Worm (Caenorhabditis elegans) whole organism, L1 larva: ENCODE measurements around the gene Y17G9A.3.

Experiments used
- C04F5.9 ChIP-seq: sonication (generic microtip); optimal IDR thresholded peaks from 2 replicates; lab custom pipeline; 2016; ENCODE audit warnings: missing genetic modification characterization, missing compliant biosample characterization
- C16A3.4 ChIP-seq: fragments of 150-350 bp; optimal IDR thresholded peaks from 2 replicates; lab custom pipeline; 2014; ENCODE audit warnings: missing biosample characterization, missing genetic modification characterization
- Y116A8C.19 ChIP-seq: sonication (generic microtip); optimal IDR thresholded peaks from 2 replicates; lab custom pipeline; 2016; ENCODE audit warnings: missing compliant biosample characterization, missing genetic modification characterization, borderline replicate concordance
- aha-1 ChIP-seq: fragments of 150-350 bp; optimal IDR thresholded peaks from 2 replicates; lab custom pipeline; 2014; ENCODE audit warnings: missing biosample characterization, missing genetic modification characterization
- aly-2 ChIP-seq: fragments of 150-350 bp; optimal IDR thresholded peaks from 2 replicates; lab custom pipeline; 2014; ENCODE audit warnings: missing biosample characterization, missing genetic modification characterization
- ama-1 ChIP-seq: fragments of 150-350 bp; optimal IDR thresholded peaks from 2 replicates; lab custom pipeline; 2014
- blmp-1 ChIP-seq: fragments of 150-350 bp; optimal IDR thresholded peaks from 2 replicates; lab custom pipeline; 2014; ENCODE audit warnings: missing biosample characterization, missing genetic modification characterization
- ceh-88 ChIP-seq: fragments of 200-800 bp; sonication (Bioruptor generic); IDR thresholded peaks from 2 replicates; pipeline ENCODE4 v1.3.6; 2022; ENCODE audit warnings: missing genetic modification characterization, missing compliant biosample characterization
- ceh-90 ChIP-seq: sonication (generic microtip); optimal IDR thresholded peaks from 2 replicates; lab custom pipeline; 2016; ENCODE audit warnings: missing genetic modification characterization, missing compliant biosample characterization
- ces-1 ChIP-seq: fragments of 150-350 bp; optimal IDR thresholded peaks from 2 replicates; lab custom pipeline; 2014; ENCODE audit warnings: missing biosample characterization, missing genetic modification reagents, missing genetic modification characterization
- dsc-1 ChIP-seq: sonication (generic microtip); optimal IDR thresholded peaks from 2 replicates; lab custom pipeline; 2016; ENCODE audit warnings: mild to moderate bottlenecking, missing genetic modification characterization, missing compliant biosample characterization
- efl-3 ChIP-seq: fragments of 200-800 bp; sonication (Bioruptor generic); optimal IDR thresholded peaks from 2 replicates; lab custom pipeline; 2018; ENCODE audit warnings: mild to moderate bottlenecking, missing genetic modification characterization, missing compliant biosample characterization
- egl-27 ChIP-seq, 2 experiments: fragments of 150-350 bp in 1 of 2; sonication (generic microtip); optimal IDR thresholded peaks; 3 replicates each; lab custom pipeline; 2017 to 2018; ENCODE audit warnings: missing biosample characterization in 2 of 2, missing genetic modification characterization in 2 of 2, missing genetic modification reagents in 2 of 2
- elt-2 ChIP-seq: sonication (generic microtip); optimal IDR thresholded peaks from 2 replicates; lab custom pipeline; 2016; ENCODE audit warnings: missing genetic modification characterization, mild to moderate bottlenecking, inconsistent platforms, missing compliant biosample characterization, missing genetic modification reagents
- elt-3 ChIP-seq, 6 experiments: fragments of 150-350 bp in 1 of 6; sonication (generic microtip); optimal IDR thresholded peaks; 2 replicates each; lab custom pipeline; 2017 to 2018; ENCODE audit warnings: missing biosample characterization in 6 of 6, missing genetic modification characterization in 6 of 6, inconsistent platforms in 1 of 6
- fkh-8 ChIP-seq: sonication (generic microtip); optimal IDR thresholded peaks from 2 replicates; lab custom pipeline; 2016; ENCODE audit warnings: mild to moderate bottlenecking, missing genetic modification characterization, missing compliant biosample characterization
- grh-1 ChIP-seq: fragments of 200-800 bp; sonication (Bioruptor generic); IDR thresholded peaks from 2 replicates; pipeline ENCODE4 v1.3.6; 2022; ENCODE audit warnings: missing genetic modification reagents, missing genetic modification characterization, missing compliant biosample characterization
- hlh-17 ChIP-seq: fragments of 200-800 bp; sonication (Bioruptor generic); optimal IDR thresholded peaks from 2 replicates; lab custom pipeline; 2018; ENCODE audit warnings: missing genetic modification characterization, mild to moderate bottlenecking, missing compliant biosample characterization, moderate library complexity, borderline replicate concordance
- hpl-2 ChIP-seq: fragments of 150-350 bp; optimal IDR thresholded peaks from 2 replicates; lab custom pipeline; 2014; ENCODE audit warnings: missing biosample characterization, missing genetic modification reagents, missing genetic modification characterization
- irx-1 ChIP-seq: sonication (generic microtip); optimal IDR thresholded peaks from 2 replicates; lab custom pipeline; 2016; ENCODE audit warnings: missing genetic modification characterization, missing compliant biosample characterization
- jun-1 ChIP-seq: fragments of 150-350 bp; optimal IDR thresholded peaks from 2 replicates; lab custom pipeline; 2014; ENCODE audit warnings: missing biosample characterization, missing genetic modification reagents, missing genetic modification characterization
- lin-14 ChIP-seq: fragments of 200-800 bp; sonication (Bioruptor generic); optimal IDR thresholded peaks from 2 replicates; lab custom pipeline; 2018; ENCODE audit warnings: mild to moderate bottlenecking, missing genetic modification characterization, moderate library complexity, missing compliant biosample characterization
- lsy-2 ChIP-seq, 2 experiments: fragments of 150-350 bp; optimal IDR thresholded peaks; 2 replicates each; lab custom pipeline; 2014; ENCODE audit warnings: missing biosample characterization in 2 of 2, missing genetic modification characterization in 2 of 2
- mab-9 ChIP-seq: fragments of 200-800 bp; sonication (Bioruptor generic); IDR thresholded peaks from 2 replicates; pipeline ENCODE4 v1.3.6; 2022; ENCODE audit warnings: missing genetic modification reagents, missing genetic modification characterization, missing compliant biosample characterization
- mef-2 ChIP-seq: fragments of 150-350 bp; optimal IDR thresholded peaks from 2 replicates; lab custom pipeline; 2014; ENCODE audit warnings: missing biosample characterization, missing genetic modification characterization
- mep-1 ChIP-seq: fragments of 150-350 bp; optimal IDR thresholded peaks from 2 replicates; lab custom pipeline; 2014; ENCODE audit warnings: missing biosample characterization, missing genetic modification characterization
- nhr-20 ChIP-seq: sonication (generic microtip); optimal IDR thresholded peaks from 2 replicates; lab custom pipeline; 2016; ENCODE audit warnings: mild to moderate bottlenecking, missing genetic modification characterization, missing compliant biosample characterization
- nhr-237 ChIP-seq: fragments of 150-350 bp; optimal IDR thresholded peaks from 2 replicates; lab custom pipeline; 2014; ENCODE audit warnings: missing biosample characterization, missing genetic modification characterization
- nhr-47 ChIP-seq: sonication (generic microtip); optimal IDR thresholded peaks from 2 replicates; lab custom pipeline; 2016; ENCODE audit warnings: mild to moderate bottlenecking, missing genetic modification characterization, moderate library complexity, missing compliant biosample characterization
- nhr-76 ChIP-seq: sonication (generic microtip); optimal IDR thresholded peaks from 2 replicates; lab custom pipeline; 2017; ENCODE audit warnings: missing biosample characterization, missing genetic modification characterization
- nhr-84 ChIP-seq: sonication (generic microtip); optimal IDR thresholded peaks from 2 replicates; lab custom pipeline; 2017; ENCODE audit warnings: missing biosample characterization, missing genetic modification characterization
- nhr-90 ChIP-seq: sonication (generic microtip); optimal IDR thresholded peaks from 2 replicates; lab custom pipeline; 2016; ENCODE audit warnings: mild to moderate bottlenecking, missing genetic modification characterization, missing compliant biosample characterization; ENCODE audit not compliant: poor library complexity
- pag-3 ChIP-seq: sonication (generic microtip); optimal IDR thresholded peaks from 2 replicates; lab custom pipeline; 2017; ENCODE audit warnings: missing genetic modification characterization, mild to moderate bottlenecking, missing compliant biosample characterization, antibody characterized with exemption, borderline replicate concordance; ENCODE audit not compliant: insufficient read depth
- skn-1 ChIP-seq: fragments of 150-350 bp; optimal IDR thresholded peaks from 2 replicates; lab custom pipeline; 2014; ENCODE audit warnings: missing biosample characterization, missing genetic modification characterization
- sup-37 ChIP-seq: fragments of 200-800 bp; sonication (Bioruptor generic); optimal IDR thresholded peaks from 2 replicates; lab custom pipeline; 2018; ENCODE audit warnings: mild to moderate bottlenecking, missing genetic modification characterization, missing compliant biosample characterization
- swsn-7 ChIP-seq: sonication (generic microtip); optimal IDR thresholded peaks from 2 replicates; lab custom pipeline; 2016; ENCODE audit warnings: missing genetic modification characterization, missing compliant biosample characterization
- unc-130 ChIP-seq: fragments of 150-350 bp; optimal IDR thresholded peaks from 2 replicates; lab custom pipeline; 2017; ENCODE audit warnings: missing biosample characterization, missing genetic modification characterization, inconsistent platforms
- unc-62 ChIP-seq: fragments of 150-350 bp; optimal IDR thresholded peaks from 2 replicates; lab custom pipeline; 2014; ENCODE audit warnings: missing biosample characterization, missing genetic modification reagents, missing genetic modification characterization
- vab-15 ChIP-seq: sonication (generic microtip); optimal IDR thresholded peaks from 2 replicates; lab custom pipeline; 2017; ENCODE audit warnings: missing genotype, mild to moderate bottlenecking, missing genetic modification characterization, missing compliant biosample characterization
- xbp-1 ChIP-seq: sonication (generic microtip); optimal IDR thresholded peaks from 2 replicates; lab custom pipeline; 2016; ENCODE audit warnings: missing genetic modification characterization, missing compliant biosample characterization
- zip-4 ChIP-seq: fragments of 200-800 bp; sonication (Bioruptor generic); optimal IDR thresholded peaks from 2 replicates; lab custom pipeline; 2018; ENCODE audit warnings: mild to moderate bottlenecking, missing genetic modification characterization, moderate library complexity, missing compliant biosample characterization
- ztf-11 ChIP-seq, 2 experiments: sonication (generic microtip); optimal IDR thresholded peaks; 2 replicates each; lab custom pipeline; 2016 to 2017; ENCODE audit warnings: missing genetic modification characterization in 2 of 2, missing biosample characterization in 1 of 2, missing compliant biosample characterization in 1 of 2

Y17G9A.3 gene

DNA sequence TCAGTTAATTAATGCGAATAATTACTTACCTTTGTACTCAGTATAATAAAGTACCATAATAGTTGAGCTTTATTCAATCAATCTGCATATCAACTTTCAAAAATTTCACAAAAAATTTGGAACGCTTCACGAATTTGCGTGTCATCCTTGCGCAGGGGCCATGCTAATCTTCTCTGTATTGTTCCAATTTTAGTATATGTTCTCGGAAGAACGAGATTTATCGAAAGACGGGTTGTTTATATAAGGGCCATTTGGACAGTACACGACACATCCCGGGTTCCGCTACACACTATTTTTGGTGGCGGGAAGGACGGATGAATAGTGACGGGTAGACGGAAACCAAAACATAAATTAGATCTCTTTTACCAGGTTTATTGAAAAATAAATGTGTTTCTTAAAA, 6.1 kb upstream of the Y17G9A.3 start (continued):
- TF ChIP-seq hlh-17 (GFP tag; lab: Kevin White, UChicago) (no peak), elt-2 (tag; lab: Kevin White, UChicago) (no peak), unc-62 (GFP tag; lab: Kevin White, UChicago) (no peak)

DNA sequence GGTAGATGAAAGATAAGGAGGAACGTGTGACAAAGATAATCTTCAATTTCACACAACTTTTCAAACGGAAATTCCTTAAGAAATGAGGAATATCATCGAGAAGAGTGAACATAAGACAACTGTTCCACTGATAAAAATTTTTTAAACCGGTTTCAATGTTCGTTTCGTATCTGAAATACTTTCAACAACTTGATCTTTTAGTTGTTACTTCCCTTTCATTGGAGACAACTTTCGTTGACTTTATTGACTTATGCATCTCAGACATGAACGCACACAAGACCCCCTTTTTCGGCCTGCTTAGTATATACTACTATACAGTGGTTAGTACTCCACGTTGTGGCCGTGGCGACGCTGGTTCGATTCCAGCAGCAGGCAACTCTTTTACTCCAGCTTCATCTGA, 3.0 kb upstream of the Y17G9A.3 start, which contains the start of the genes Y17G9A.4 and str-173:
Y17G9A.4 (minus strand) TSS at position 101 of the 400 bp plus-strand sequence.
str-173 (plus strand) TSS at position 325 of the 400 bp plus-strand sequence.
- TF ChIP-seq efl-3 (GFP tag; lab: Kevin White, UChicago) (no peak), aly-2 (no peak), elt-2 (tag; lab: Kevin White, UChicago) (no peak), ceh-88 (GFP tag; lab: Robert Waterston, UW) (no peak), ztf-11 (tag; optimal IDR thresholded peaks at IDR 0.05; lab: Kevin White, UChicago) (no peak), xbp-1 (tag; lab: Kevin White, UChicago) (no peak), nhr-90 (tag; lab: Kevin White, UChicago) (no peak), blmp-1 (no peak), zip-4 (GFP tag; lab: Kevin White, UChicago) (no peak), vab-15 (tag; lab: Kevin White, UChicago) (no peak), ama-1 (lab: Kevin White, UChicago) (no peak), irx-1 (tag; lab: Kevin White, UChicago) (no peak), hpl-2 (no peak), lin-14 (no peak)

DNA sequence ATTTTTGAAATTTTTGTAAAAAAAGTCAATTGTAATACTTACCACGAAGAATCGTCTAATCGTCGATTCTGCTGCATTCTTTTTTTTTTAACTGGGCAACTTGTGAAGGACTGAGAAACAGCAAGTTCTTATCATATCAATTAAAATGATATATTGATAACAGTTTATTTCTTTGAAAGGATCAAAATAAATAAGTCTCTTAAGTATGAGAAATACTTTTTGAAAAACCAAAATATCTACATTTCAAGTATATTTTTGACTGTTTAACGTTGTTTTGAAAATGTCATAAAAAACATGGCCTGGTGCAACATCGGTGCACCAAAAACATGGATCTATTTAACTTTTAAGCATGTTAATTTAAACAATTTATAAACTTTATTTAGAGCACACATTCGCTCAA, 2.3 kb downstream of the Y17G9A.3 start, which contains the start of gene Y17G9A.2:
Y17G9A.2 (minus strand) TSS at position 101 of the 400 bp plus-strand sequence.
- TF ChIP-seq pag-3 (tag; lab: Kevin White, UChicago) (no peak), elt-3 (tag; optimal IDR thresholded peaks at IDR 0.05; lab: Kevin White, UChicago) (peak in 1 of 6 experiments; percentile 21)
- TF ChIP-seq, all 84 proteins: peak for 1

DNA sequence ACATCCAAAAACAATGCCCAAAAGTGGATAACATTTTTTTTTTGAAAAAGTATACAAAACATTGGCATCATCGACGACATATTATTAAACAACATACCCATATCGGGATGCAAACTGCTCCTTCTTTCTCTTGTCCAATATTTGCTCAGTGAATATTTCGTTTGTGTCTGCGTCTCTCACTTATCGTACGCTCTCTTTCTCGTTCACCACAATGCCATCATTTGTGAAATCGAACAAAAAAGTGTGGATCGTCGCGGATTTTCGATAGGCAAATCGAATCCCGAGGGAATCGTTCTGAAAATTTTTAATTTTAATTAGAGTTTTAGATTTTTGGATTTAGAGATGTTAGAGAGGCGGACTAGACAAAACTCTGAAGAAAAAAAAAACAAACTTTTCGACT, 11.7 kb downstream of the Y17G9A.3 start, which contains the start of gene tat-2:
tat-2 (minus strand) TSS at position 101 of the 400 bp plus-strand sequence.
- TF ChIP-seq dsc-1 (tag; lab: Kevin White, UChicago) (no peak), xbp-1 (tag; lab: Kevin White, UChicago) (no peak), blmp-1 (no peak), nhr-237 (tag; lab: Kevin White, UChicago) (no peak), mep-1 (no peak), C16A3.4 (tag; lab: Kevin White, UChicago) (no peak), vab-15 (tag; lab: Kevin White, UChicago) (no peak), nhr-47 (no peak), unc-62 (GFP tag; lab: Kevin White, UChicago) (no peak), hlh-17 (GFP tag; lab: Kevin White, UChicago) (no peak), sup-37 (GFP tag; lab: Kevin White, UChicago) (no peak), skn-1 (no peak), aha-1 (no peak)

DNA sequence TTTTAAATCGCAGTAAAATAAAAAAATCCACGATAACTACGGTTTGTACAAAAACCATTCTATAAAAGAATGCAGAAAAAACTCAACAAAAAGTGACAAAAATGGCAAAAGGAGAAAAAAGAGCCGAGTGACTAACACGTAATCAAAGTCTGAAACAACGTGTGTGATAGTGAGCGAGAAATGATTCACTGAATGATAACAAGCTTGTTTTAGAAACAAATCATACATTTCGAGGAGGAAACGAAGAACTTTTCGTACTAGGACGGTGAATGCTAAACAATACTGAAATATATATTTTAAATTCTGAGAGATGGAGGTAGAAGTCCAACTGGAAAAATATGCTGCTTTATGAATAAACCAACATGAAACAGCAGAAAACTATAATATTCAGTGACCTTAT, 16.4 kb downstream of the Y17G9A.3 start:
- TF ChIP-seq hlh-17 (GFP tag; lab: Kevin White, UChicago) = no peak
- no peak for TF ChIP-seq irx-1 (tag; lab: Kevin White, UChicago)
- TF ChIP-seq nhr-20 (tag; lab: Kevin White, UChicago) = no peak
- no peak for TF ChIP-seq lsy-2 (tag; optimal IDR thresholded peaks at IDR 0.05; lab: Kevin White, UChicago)
- TF ChIP-seq nhr-84 = no peak
- TF ChIP-seq elt-2 (tag; lab: Kevin White, UChicago) = peak; percentile 48

DNA sequence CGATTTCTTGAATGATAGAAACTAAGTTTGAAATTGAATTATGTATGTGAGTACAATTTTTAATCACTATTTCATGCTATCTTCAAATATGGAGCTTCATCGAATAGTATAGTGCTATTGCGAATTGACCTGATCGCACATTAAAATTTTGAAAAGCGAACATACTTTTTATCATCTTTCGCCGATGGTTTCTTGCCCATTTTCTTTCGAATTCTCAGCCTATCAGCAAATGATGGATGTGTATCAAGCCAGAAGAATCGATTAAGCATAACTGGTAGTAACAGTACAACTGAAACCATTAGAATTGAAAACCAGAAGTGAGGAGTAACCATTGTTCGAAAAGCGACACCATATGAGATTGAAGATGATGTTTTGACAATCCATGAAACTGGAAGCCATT, 28.8 kb downstream of the Y17G9A.3 start:
- TF ChIP-seq C04F5.9 (tag; lab: Kevin White, UChicago) = no peak
- TF ChIP-seq jun-1 (tag; lab: Kevin White, UChicago) = no peak
- no peak for TF ChIP-seq Y116A8C.19 (tag; lab: Kevin White, UChicago)
- TF ChIP-seq grh-1 (GFP tag; lab: Robert Waterston, UW) = no peak
- TF ChIP-seq ztf-11 (tag; optimal IDR thresholded peaks at IDR 0.05; lab: Kevin White, UChicago) = no peak
- no peak for TF ChIP-seq egl-27 (tag; optimal IDR thresholded peaks at IDR 0.05; lab: Kevin White, UChicago)
- no peak for TF ChIP-seq ceh-90 (tag; lab: Kevin White, UChicago)
- no peak for TF ChIP-seq hpl-2
- no peak for TF ChIP-seq swsn-7 (tag; lab: Kevin White, UChicago)
- no peak for TF ChIP-seq ces-1 (GFP tag; lab: Kevin White, UChicago)
- no peak for TF ChIP-seq unc-130
- no peak for TF ChIP-seq zip-4 (GFP tag; lab: Kevin White, UChicago)
- TF ChIP-seq xbp-1 (tag; lab: Kevin White, UChicago) = no peak
- no peak for TF ChIP-seq nhr-76 (tag; lab: Kevin White, UChicago)
- no peak for TF ChIP-seq hlh-17 (GFP tag; lab: Kevin White, UChicago)
- no peak for TF ChIP-seq mab-9 (GFP tag; lab: Robert Waterston, UW)
- TF ChIP-seq fkh-8 (tag; lab: Kevin White, UChicago) = no peak
- TF ChIP-seq mef-2 (tag; lab: Kevin White, UChicago) = no peak
